Fruit fly (Drosophila melanogaster): ENCODE results near the gene CG14958.

CG14958 gene

dm6 chr3L:3239785-3240596 is 50.2 kb downstream of the CG14958 start:
- TF ChIP-seq CG8478 (optimal IDR thresholded peaks at IDR 0.05): no peak
- TF ChIP-seq CTCF (optimal IDR thresholded peaks at IDR 0.05): no peak
